Worm (Caenorhabditis elegans) whole organism, early embryonic: ENCODE results near the gene T21B4.15.

Experiments used
- B0310.2 ChIP-seq: sonication (generic microtip); optimal IDR thresholded peaks from 2 replicates; lab custom pipeline; 2016; ENCODE audit warnings: mild to moderate bottlenecking, missing genetic modification characterization, missing compliant biosample characterization
- F13C5.2 ChIP-seq: sonication (generic microtip); optimal IDR thresholded peaks from 2 replicates; lab custom pipeline; 2017; ENCODE audit warnings: mild to moderate bottlenecking, missing genetic modification characterization, inconsistent platforms, missing compliant biosample characterization
- aly-1 ChIP-seq: sonication (generic microtip); optimal IDR thresholded peaks from 2 replicates; lab custom pipeline; 2016; ENCODE audit warnings: missing genetic modification characterization, missing compliant biosample characterization
- ama-1 ChIP-seq: fragments of 150-350 bp; optimal IDR thresholded peaks from 2 replicates; lab custom pipeline; 2014
- ceh-13 ChIP-seq: fragments of 200-800 bp; sonication (Bioruptor generic); optimal IDR thresholded peaks from 2 replicates; lab custom pipeline; 2018; ENCODE audit warnings: mild to moderate bottlenecking, missing genetic modification characterization, missing compliant biosample characterization
- ceh-36 ChIP-seq: sonication (generic microtip); optimal IDR thresholded peaks from 2 replicates; lab custom pipeline; 2016; ENCODE audit warnings: missing genetic modification characterization, inconsistent platforms, missing compliant biosample characterization
- ets-7 ChIP-seq: sonication (generic microtip); optimal IDR thresholded peaks from 2 replicates; lab custom pipeline; 2016; ENCODE audit warnings: missing genotype, missing genetic modification characterization, missing compliant biosample characterization
- flt-1 ChIP-seq: fragments of 200-800 bp; sonication (Bioruptor generic); IDR thresholded peaks from 2 replicates; pipeline ENCODE4 v1.3.6; 2022; ENCODE audit warnings: missing genetic modification characterization, missing compliant biosample characterization
- hmbx-1 ChIP-seq: sonication (generic microtip); optimal IDR thresholded peaks from 2 replicates; lab custom pipeline; 2016; ENCODE audit warnings: mild to moderate bottlenecking, missing genetic modification characterization, missing compliant biosample characterization
- hmg-4 ChIP-seq: fragments of 200-800 bp; sonication (Bioruptor generic); optimal IDR thresholded peaks from 2 replicates; lab custom pipeline; 2018; ENCODE audit warnings: mild to moderate bottlenecking, missing genetic modification characterization, missing compliant biosample characterization
- hnd-1 ChIP-seq: sonication (generic microtip); optimal IDR thresholded peaks from 2 replicates; lab custom pipeline; 2016; ENCODE audit warnings: missing genetic modification characterization, missing compliant biosample characterization
- pes-1 ChIP-seq: fragments of 200-800 bp; sonication (Bioruptor generic); IDR thresholded peaks from 2 replicates; pipeline ENCODE4 v1.3.6; 2022; ENCODE audit warnings: missing genetic modification reagents, missing genetic modification characterization, missing compliant biosample characterization
- scrt-1 ChIP-seq: fragments of 200-800 bp; sonication (Bioruptor generic); IDR thresholded peaks from 2 replicates; pipeline ENCODE4 v1.3.6; 2022; ENCODE audit warnings: missing genetic modification characterization, missing compliant biosample characterization
- sea-1 ChIP-seq: fragments of 200-800 bp; sonication (Bioruptor generic); conservative IDR thresholded peaks from 2 replicates; pipeline ENCODE4 v1.3.6; 2022; ENCODE audit warnings: missing genetic modification characterization, missing compliant biosample characterization
- tbx-11 ChIP-seq: fragments of 200-800 bp; sonication (Bioruptor generic); IDR thresholded peaks from 2 replicates; pipeline ENCODE4 v1.3.6; 2022; ENCODE audit warnings: missing genetic modification characterization, missing compliant biosample characterization
- tbx-37 ChIP-seq: fragments of 200-800 bp; sonication (Bioruptor generic); conservative IDR thresholded peaks from 2 replicates; pipeline ENCODE4 v1.3.6; 2022; ENCODE audit warnings: missing genetic modification reagents, missing genetic modification characterization, missing compliant biosample characterization
- tra-4 ChIP-seq: sonication (generic microtip); optimal IDR thresholded peaks from 2 replicates; lab custom pipeline; 2017; ENCODE audit warnings: missing genetic modification characterization, missing compliant biosample characterization

The T21B4.15 gene

ce11 chrII:12496981-12497380 lies 7.0 kb downstream of the T21B4.15 start, which contains the start of gene T21B4.3:
Gene T21B4.3, minus strand, starts transcription at chrII:12497081.
- no peak for TF ChIP-seq sea-1 (GFP tag; lab: Robert Waterston, UW)
- TF ChIP-seq tra-4 (tag; lab: Kevin White, UChicago), result no peak
- no peak for TF ChIP-seq B0310.2 (tag; lab: Kevin White, UChicago)
- TF ChIP-seq ama-1, result no peak
- no peak for TF ChIP-seq F13C5.2 (tag; lab: Kevin White, UChicago)
- no peak for TF ChIP-seq aly-1 (tag; lab: Kevin White, UChicago)
- no peak for TF ChIP-seq pes-1 (GFP tag; lab: Robert Waterston, UW)
- no peak for TF ChIP-seq hmbx-1
- TF ChIP-seq hmg-4, result no peak
- no peak for TF ChIP-seq tbx-11 (GFP tag; lab: Robert Waterston, UW)
- no peak for TF ChIP-seq hnd-1 (tag; lab: Kevin White, UChicago)
- no peak for TF ChIP-seq ceh-36
- no peak for TF ChIP-seq ets-7 (tag; lab: Kevin White, UChicago)
- TF ChIP-seq scrt-1, result no peak
- TF ChIP-seq ceh-13 (GFP tag; lab: Kevin White, UChicago), result no peak
- TF ChIP-seq flt-1 (GFP tag; lab: Robert Waterston, UW), result no peak
- no peak for TF ChIP-seq tbx-37 (GFP tag; lab: Robert Waterston, UW)

ce11 chrII:12499969-12500368 lies 10.0 kb downstream of the T21B4.15 start:
- TF ChIP-seq ceh-36 (no peak), sea-1 (GFP tag; lab: Robert Waterston, UW) (no peak), flt-1 (GFP tag; lab: Robert Waterston, UW) (no peak), tra-4 (tag; lab: Kevin White, UChicago) (no peak), pes-1 (GFP tag; lab: Robert Waterston, UW) (no peak), ets-7 (tag; lab: Kevin White, UChicago) (no peak), ama-1 (no peak), hmg-4 (no peak), F13C5.2 (tag; lab: Kevin White, UChicago) (no peak)

- no peak for TF ChIP-seq flt-1 (GFP tag; lab: Robert Waterston, UW)
Measured at ce11 chrII:12502784-12503183, 12.8 kb downstream of the T21B4.15 start, which contains the start of gene ador-1. Gene ador-1, minus strand, starts transcription at chrII:12502884.

ce11 chrII:12506511-12506910 lies 16.5 kb downstream of the T21B4.15 start:
- no peak for TF ChIP-seq ama-1
- TF ChIP-seq tbx-37 (GFP tag; lab: Robert Waterston, UW), result no peak
- TF ChIP-seq hmg-4, result no peak
- TF ChIP-seq aly-1 (tag; lab: Kevin White, UChicago), result no peak
- no peak for TF ChIP-seq tbx-11 (GFP tag; lab: Robert Waterston, UW)
- TF ChIP-seq scrt-1, result no peak
- no peak for TF ChIP-seq hnd-1 (tag; lab: Kevin White, UChicago)
- TF ChIP-seq F13C5.2 (tag; lab: Kevin White, UChicago), result no peak
- TF ChIP-seq ceh-36, result no peak
- no peak for TF ChIP-seq pes-1 (GFP tag; lab: Robert Waterston, UW)
- TF ChIP-seq B0310.2 (tag; lab: Kevin White, UChicago), result no peak
- TF ChIP-seq ceh-13 (GFP tag; lab: Kevin White, UChicago), result no peak
- no peak for TF ChIP-seq ets-7 (tag; lab: Kevin White, UChicago)
- no peak for TF ChIP-seq tra-4 (tag; lab: Kevin White, UChicago)
- no peak for TF ChIP-seq flt-1 (GFP tag; lab: Robert Waterston, UW)
- TF ChIP-seq hmbx-1, result no peak
- no peak for TF ChIP-seq sea-1 (GFP tag; lab: Robert Waterston, UW)

ce11 chrII:12507038-12507437 lies 17.0 kb downstream of the T21B4.15 start, which contains the start of gene srh-68:
Gene srh-68, plus strand, starts transcription at chrII:12507338.
- TF ChIP-seq aly-1 (tag; lab: Kevin White, UChicago), result no peak
- TF ChIP-seq B0310.2 (tag; lab: Kevin White, UChicago), result no peak
- no peak for TF ChIP-seq hnd-1 (tag; lab: Kevin White, UChicago)
- no peak for TF ChIP-seq ama-1
- TF ChIP-seq ceh-13 (GFP tag; lab: Kevin White, UChicago), result no peak
- no peak for TF ChIP-seq tra-4 (tag; lab: Kevin White, UChicago)
- no peak for TF ChIP-seq hmbx-1
- no peak for TF ChIP-seq ets-7 (tag; lab: Kevin White, UChicago)
- no peak for TF ChIP-seq F13C5.2 (tag; lab: Kevin White, UChicago)
- TF ChIP-seq tbx-37 (GFP tag; lab: Robert Waterston, UW), result no peak
- TF ChIP-seq scrt-1, result no peak

- no peak for TF ChIP-seq F13C5.2 (tag; lab: Kevin White, UChicago)
- no peak for TF ChIP-seq ceh-13 (GFP tag; lab: Kevin White, UChicago)
- no peak for TF ChIP-seq flt-1 (GFP tag; lab: Robert Waterston, UW)
- no peak for TF ChIP-seq tbx-11 (GFP tag; lab: Robert Waterston, UW)
- TF ChIP-seq aly-1 (tag; lab: Kevin White, UChicago), result no peak
- TF ChIP-seq B0310.2 (tag; lab: Kevin White, UChicago), result no peak
- no peak for TF ChIP-seq tra-4 (tag; lab: Kevin White, UChicago)
- TF ChIP-seq ceh-36, result no peak
- TF ChIP-seq tbx-37 (GFP tag; lab: Robert Waterston, UW), result no peak
- TF ChIP-seq hmbx-1, result no peak
- TF ChIP-seq sea-1 (GFP tag; lab: Robert Waterston, UW), result no peak
- no peak for TF ChIP-seq hmg-4
- TF ChIP-seq scrt-1, result no peak
- no peak for TF ChIP-seq ama-1
- TF ChIP-seq hnd-1 (tag; lab: Kevin White, UChicago), result no peak
- no peak for TF ChIP-seq ets-7 (tag; lab: Kevin White, UChicago)
- TF ChIP-seq pes-1 (GFP tag; lab: Robert Waterston, UW), result no peak
Measured at ce11 chrII:12508650-12509049, 18.6 kb downstream of the T21B4.15 start, which contains the start of gene srh-67. Gene srh-67, plus strand, starts transcription at chrII:12508950.

ce11 chrII:12511866-12512265 lies 21.9 kb downstream of the T21B4.15 start, which contains the start of gene srh-73:
Gene srh-73, plus strand, starts transcription at chrII:12512166.
- TF ChIP-seq hnd-1 (tag; lab: Kevin White, UChicago), result no peak
- TF ChIP-seq F13C5.2 (tag; lab: Kevin White, UChicago), result no peak
- TF ChIP-seq tra-4 (tag; lab: Kevin White, UChicago), result no peak
- TF ChIP-seq ets-7 (tag; lab: Kevin White, UChicago), result no peak
- no peak for TF ChIP-seq sea-1 (GFP tag; lab: Robert Waterston, UW)
- TF ChIP-seq flt-1 (GFP tag; lab: Robert Waterston, UW), result no peak
- TF ChIP-seq B0310.2 (tag; lab: Kevin White, UChicago), result no peak
- no peak for TF ChIP-seq ceh-36
- no peak for TF ChIP-seq hmbx-1
